Worm (Caenorhabditis elegans) whole organism, L2 larva: ENCODE results near the gene str-89.

ENCODE experiments used
- F13H6.1 ChIP-seq: sonication (generic microtip); optimal IDR thresholded peaks from 2 replicates; lab custom pipeline; 2016; ENCODE audit warnings: missing genetic modification characterization, missing compliant biosample characterization
- R02D3.7 ChIP-seq: fragments of 150-350 bp; optimal IDR thresholded peaks from 2 replicates; lab custom pipeline; 2014; ENCODE audit warnings: missing biosample characterization, missing genetic modification characterization
- Y55F3AM.14 ChIP-seq: fragments of 200-800 bp; sonication (Bioruptor generic); optimal IDR thresholded peaks from 2 replicates; lab custom pipeline; 2018; ENCODE audit warnings: mild to moderate bottlenecking, missing genetic modification characterization, missing compliant biosample characterization
- alr-1 ChIP-seq: fragments of 150-350 bp; optimal IDR thresholded peaks from 2 replicates; lab custom pipeline; 2014; ENCODE audit warnings: missing biosample characterization, missing genetic modification characterization
- aly-2 ChIP-seq: fragments of 150-350 bp; optimal IDR thresholded peaks from 2 replicates; lab custom pipeline; 2014; ENCODE audit warnings: missing biosample characterization, missing genetic modification characterization
- blmp-1 ChIP-seq: sonication (generic microtip); optimal IDR thresholded peaks from 2 replicates; lab custom pipeline; 2017; ENCODE audit warnings: missing genetic modification characterization, mild to moderate bottlenecking, missing compliant biosample characterization, antibody characterized with exemption, moderate library complexity; ENCODE audit not compliant: insufficient read depth
- ceh-82 ChIP-seq: fragments of 150-350 bp; optimal IDR thresholded peaks from 2 replicates; lab custom pipeline; 2014; ENCODE audit warnings: missing biosample characterization, missing genetic modification characterization
- crh-2 ChIP-seq: sonication (generic microtip); optimal IDR thresholded peaks from 2 replicates; lab custom pipeline; 2017; ENCODE audit warnings: missing biosample characterization, missing genetic modification characterization
- dmd-4 ChIP-seq: sonication (generic microtip); optimal IDR thresholded peaks from 2 replicates; lab custom pipeline; 2017; ENCODE audit warnings: missing biosample characterization, missing genetic modification characterization
- egl-27 ChIP-seq: sonication (generic microtip); optimal IDR thresholded peaks from 3 replicates; lab custom pipeline; 2017; ENCODE audit warnings: missing biosample characterization, missing genetic modification reagents, missing genetic modification characterization
- elt-1 ChIP-seq: fragments of 150-350 bp; optimal IDR thresholded peaks from 2 replicates; lab custom pipeline; 2014; ENCODE audit warnings: missing biosample characterization, missing genetic modification characterization
- elt-3 ChIP-seq: sonication (generic microtip); optimal IDR thresholded peaks from 2 replicates; lab custom pipeline; 2017; ENCODE audit warnings: missing biosample characterization, missing genetic modification characterization
- fos-1 ChIP-seq: fragments of 150-350 bp; optimal IDR thresholded peaks from 2 replicates; lab custom pipeline; 2014; ENCODE audit warnings: missing biosample characterization, missing genetic modification characterization
- gmeb-1 ChIP-seq: fragments of 150-350 bp; optimal IDR thresholded peaks from 2 replicates; lab custom pipeline; 2014; ENCODE audit warnings: missing biosample characterization, missing genetic modification characterization
- lin-11 ChIP-seq: fragments of 150-350 bp; sonication (generic microtip); optimal IDR thresholded peaks from 2 replicates; lab custom pipeline; 2014; ENCODE audit warnings: missing biosample characterization, missing genetic modification characterization, inconsistent platforms, mixed read lengths
- lin-13 ChIP-seq: fragments of 150-350 bp; optimal IDR thresholded peaks from 2 replicates; lab custom pipeline; 2014; ENCODE audit warnings: missing biosample characterization, missing genetic modification reagents, missing genetic modification characterization
- mab-5 ChIP-seq: fragments of 150-350 bp; optimal IDR thresholded peaks from 2 replicates; lab custom pipeline; 2014; ENCODE audit warnings: missing biosample characterization, missing genetic modification characterization
- nhr-10 ChIP-seq: sonication (generic microtip); optimal IDR thresholded peaks from 2 replicates; lab custom pipeline; 2017; ENCODE audit warnings: missing biosample characterization, missing genetic modification characterization
- nhr-11 ChIP-seq: fragments of 150-350 bp; optimal IDR thresholded peaks from 2 replicates; lab custom pipeline; 2014; ENCODE audit warnings: missing biosample characterization, missing genetic modification characterization
- nhr-12 ChIP-seq: fragments of 150-350 bp; optimal IDR thresholded peaks from 2 replicates; lab custom pipeline; 2014; ENCODE audit warnings: missing biosample characterization, missing genetic modification characterization
- nhr-129 ChIP-seq: fragments of 150-350 bp; optimal IDR thresholded peaks from 2 replicates; lab custom pipeline; 2014; ENCODE audit warnings: missing biosample characterization, missing genetic modification characterization
- nhr-21 ChIP-seq: fragments of 150-350 bp; optimal IDR thresholded peaks from 2 replicates; lab custom pipeline; 2014; ENCODE audit warnings: missing biosample characterization, missing genetic modification characterization
- nhr-237 ChIP-seq: fragments of 150-350 bp; optimal IDR thresholded peaks from 2 replicates; lab custom pipeline; 2014; ENCODE audit warnings: missing biosample characterization, missing genetic modification characterization
- nhr-6 ChIP-seq: fragments of 150-350 bp; optimal IDR thresholded peaks from 2 replicates; lab custom pipeline; 2014; ENCODE audit warnings: missing biosample characterization, missing genetic modification characterization
- sem-4 ChIP-seq: fragments of 150-350 bp; optimal IDR thresholded peaks from 2 replicates; lab custom pipeline; 2014; ENCODE audit warnings: missing biosample characterization, missing genetic modification reagents, missing genetic modification characterization
- skn-1 ChIP-seq: sonication (generic microtip); optimal IDR thresholded peaks from 2 replicates; lab custom pipeline; 2017; ENCODE audit warnings: missing biosample characterization, missing genetic modification characterization
- sma-3 ChIP-seq: sonication (generic microtip); optimal IDR thresholded peaks from 2 replicates; lab custom pipeline; 2016; ENCODE audit warnings: missing genetic modification reagents, missing genetic modification characterization, missing compliant biosample characterization
- sma-9 ChIP-seq, 2 experiments: fragments of 150-350 bp in 1 of 2; sonication (generic microtip) in 1 of 2; optimal IDR thresholded peaks; 2 replicates each; lab custom pipeline; 2014 to 2016; ENCODE audit warnings: missing genetic modification characterization in 2 of 2, mild to moderate bottlenecking in 1 of 2, missing biosample characterization in 1 of 2, missing compliant biosample characterization in 1 of 2, missing genetic modification reagents in 1 of 2, moderate library complexity in 1 of 2
- unc-39 ChIP-seq: fragments of 150-350 bp; optimal IDR thresholded peaks from 2 replicates; lab custom pipeline; 2014; ENCODE audit warnings: missing biosample characterization, missing genetic modification characterization
- unc-62 ChIP-seq: fragments of 150-350 bp; optimal IDR thresholded peaks from 2 replicates; lab custom pipeline; 2014; ENCODE audit warnings: missing biosample characterization, missing genetic modification reagents, missing genetic modification characterization
- zag-1 ChIP-seq: fragments of 150-350 bp; optimal IDR thresholded peaks from 2 replicates; lab custom pipeline; 2014; ENCODE audit warnings: missing biosample characterization, missing genetic modification characterization
- ztf-11 ChIP-seq: sonication (generic microtip); optimal IDR thresholded peaks from 2 replicates; lab custom pipeline; 2017; ENCODE audit warnings: missing biosample characterization, missing genetic modification characterization
- ztf-4 ChIP-seq: fragments of 150-350 bp; optimal IDR thresholded peaks from 2 replicates; lab custom pipeline; 2014; ENCODE audit warnings: missing biosample characterization, missing genetic modification characterization

Gene str-89

DNA sequence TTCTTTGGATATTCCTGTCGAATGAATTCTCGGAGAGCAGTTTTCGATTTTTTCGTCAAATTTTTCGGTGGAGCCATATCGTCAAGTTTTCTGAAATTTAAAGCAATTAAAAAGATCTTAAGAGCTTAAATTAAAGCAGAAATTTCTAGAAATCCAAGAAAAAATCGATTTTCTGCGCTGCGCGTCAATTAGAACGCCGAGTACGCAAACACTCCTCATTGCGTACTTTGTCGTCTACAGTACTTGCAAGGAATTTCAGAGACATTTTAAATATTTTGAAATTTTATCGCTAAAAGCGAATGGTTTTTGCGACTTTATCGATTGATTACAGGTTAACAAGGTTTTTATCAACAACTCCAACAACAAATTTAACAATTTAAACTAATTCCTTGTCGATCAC, 13.4 kb upstream of the str-89 start:
- TF ChIP-seq nhr-21 (tag; lab: Kevin White, UChicago) (no peak), nhr-11 (tag; lab: Kevin White, UChicago) (no peak), nhr-10 (tag; lab: Kevin White, UChicago) (no peak), ztf-11 (no peak), unc-62 (GFP tag; lab: Kevin White, UChicago) (no peak), egl-27 (tag; lab: Kevin White, UChicago) (no peak), nhr-6 (tag; lab: Kevin White, UChicago) (no peak), dmd-4 (tag; lab: Kevin White, UChicago) (no peak), nhr-237 (tag; lab: Kevin White, UChicago) (no peak), unc-39 (tag; lab: Kevin White, UChicago) (no peak), ceh-82 (tag; lab: Kevin White, UChicago) (no peak), lin-13 (GFP tag; lab: Kevin White, UChicago) (no peak), crh-2 (tag; lab: Kevin White, UChicago) (no peak), sma-3 (GFP tag; lab: Kevin White, UChicago) (no peak), zag-1 (no peak), R02D3.7 (tag; lab: Kevin White, UChicago) (no peak)

- no peak for TF ChIP-seq sem-4 (tag; lab: Kevin White, UChicago)
- no peak for TF ChIP-seq sma-9 (GFP tag; optimal IDR thresholded peaks at IDR 0.05; lab: Kevin White, UChicago)
- no peak for TF ChIP-seq sma-9 (tag; optimal IDR thresholded peaks at IDR 0.05; lab: Kevin White, UChicago)
These were observed 9.8 kb upstream of the str-89 start for ce11 chrV:17658824-17659223.

DNA sequence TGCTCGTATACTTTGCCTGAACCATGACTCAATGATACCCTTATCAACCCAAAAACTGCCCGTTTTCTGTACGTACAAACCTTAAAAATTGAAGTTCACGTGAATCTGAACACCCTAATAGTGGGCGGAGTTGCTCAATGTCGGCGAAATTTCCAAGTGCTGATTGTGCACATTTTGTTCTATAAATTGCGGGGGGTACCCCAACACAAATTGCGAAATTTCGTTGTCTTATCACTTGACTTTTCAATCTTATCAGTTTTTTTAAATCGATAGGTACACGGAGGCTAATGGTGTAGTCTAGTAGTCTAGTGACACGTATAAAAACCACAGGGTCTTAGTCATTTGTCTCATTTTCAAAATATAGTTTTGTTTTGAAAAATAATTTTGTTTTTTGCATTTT, 9.4 kb upstream of the str-89 start, which contains the start of gene fbxa-108:
fbxa-108 (minus strand) TSS at position 158 of the 400 bp plus-strand sequence.
- TF ChIP-seq ztf-4 (tag; lab: Kevin White, UChicago) (no peak), F13H6.1 (peak; percentile 48), blmp-1 (tag; lab: Kevin White, UChicago) (no peak), unc-62 (GFP tag; lab: Kevin White, UChicago) (no peak), sem-4 (tag; lab: Kevin White, UChicago) (no peak), fos-1 (peak; percentile 94), sma-3 (GFP tag; lab: Kevin White, UChicago) (peak; percentile 43), crh-2 (tag; lab: Kevin White, UChicago) (peak; percentile 85), lin-13 (GFP tag; lab: Kevin White, UChicago) (no peak), aly-2 (tag; lab: Kevin White, UChicago) (no peak), sma-9 (GFP tag; optimal IDR thresholded peaks at IDR 0.05; lab: Kevin White, UChicago) (peak; percentile 83), sma-9 (tag; optimal IDR thresholded peaks at IDR 0.05; lab: Kevin White, UChicago) (no peak), nhr-6 (tag; lab: Kevin White, UChicago) (no peak), gmeb-1 (peak; percentile 54), skn-1 (tag; lab: Kevin White, UChicago) (no peak)

- no peak for TF ChIP-seq egl-27 (tag; lab: Kevin White, UChicago)
- no peak for TF ChIP-seq blmp-1 (tag; lab: Kevin White, UChicago)
- no peak for TF ChIP-seq unc-39 (tag; lab: Kevin White, UChicago)
- no peak for TF ChIP-seq gmeb-1
- no peak for TF ChIP-seq ztf-4 (tag; lab: Kevin White, UChicago)
- no peak for TF ChIP-seq Y55F3AM.14 (GFP tag; lab: Kevin White, UChicago)
- TF ChIP-seq aly-2 (tag; lab: Kevin White, UChicago): no peak
- no peak for TF ChIP-seq lin-11 (tag; lab: Kevin White, UChicago)
These were observed 8.6 kb upstream of the str-89 start, which contains the start of gene dgat-2 for ce11 chrV:17660003-17660402. TSS of gene dgat-2 (plus strand) at chrV:17660303.

DNA sequence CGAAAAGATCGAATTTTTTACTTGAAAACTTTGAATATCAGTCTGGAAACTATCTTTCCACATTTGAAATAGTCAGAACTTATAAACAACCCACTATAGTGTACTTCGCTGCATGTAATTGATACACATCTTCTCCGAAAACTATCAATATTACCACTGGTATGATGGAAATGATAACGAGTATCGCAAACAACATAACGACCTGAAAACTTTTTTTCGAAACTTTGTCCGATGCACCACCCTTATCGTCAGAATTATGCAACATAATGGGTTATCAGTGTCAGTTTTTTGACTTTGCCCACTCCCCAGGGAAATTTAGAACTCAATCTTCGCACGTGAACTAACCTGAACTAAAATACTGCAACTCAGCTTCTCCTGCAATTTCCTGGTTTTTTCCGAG, 6.4 kb upstream of the str-89 start:
- TF ChIP-seq fos-1 (peak; percentile 83), crh-2 (tag; lab: Kevin White, UChicago) (peak; percentile 35), alr-1 (no peak), sma-9 (GFP tag; optimal IDR thresholded peaks at IDR 0.05; lab: Kevin White, UChicago) (peak; percentile 70), sma-9 (tag; optimal IDR thresholded peaks at IDR 0.05; lab: Kevin White, UChicago) (no peak), mab-5 (tag; lab: Kevin White, UChicago) (no peak)

DNA sequence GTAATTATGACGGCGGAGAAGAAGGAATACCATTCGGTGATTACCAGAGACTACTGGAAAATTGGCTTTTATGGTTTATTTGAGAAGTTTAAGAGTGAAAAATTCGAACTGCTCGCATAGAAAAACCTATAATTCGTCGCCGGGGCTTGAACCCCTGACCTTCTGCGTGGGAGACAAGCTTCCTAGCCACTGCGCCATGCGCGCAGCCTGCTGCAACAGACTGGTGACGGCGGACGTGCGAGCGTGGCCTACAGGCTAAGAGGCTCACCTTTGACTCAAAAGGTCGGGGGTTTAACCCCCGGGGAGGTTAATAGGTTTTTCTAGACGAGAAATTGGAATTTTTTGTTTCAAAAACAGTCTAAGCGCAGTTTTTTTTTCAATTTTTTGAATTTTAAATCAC, 4.3 kb upstream of the str-89 start:
- no peak for TF ChIP-seq nhr-12 (tag; lab: Kevin White, UChicago)
- no peak for TF ChIP-seq mab-5 (tag; lab: Kevin White, UChicago)
- TF ChIP-seq lin-11 (tag; lab: Kevin White, UChicago): no peak
- TF ChIP-seq elt-3 (tag; lab: Kevin White, UChicago): no peak
- no peak for TF ChIP-seq nhr-129 (tag; lab: Kevin White, UChicago)
- TF ChIP-seq unc-39 (tag; lab: Kevin White, UChicago): no peak
- no peak for TF ChIP-seq egl-27 (tag; lab: Kevin White, UChicago)
- TF ChIP-seq ztf-4 (tag; lab: Kevin White, UChicago): no peak
- TF ChIP-seq ztf-11: no peak
- TF ChIP-seq sem-4 (tag; lab: Kevin White, UChicago): no peak
- no peak for TF ChIP-seq elt-1
- TF ChIP-seq unc-62 (GFP tag; lab: Kevin White, UChicago): no peak
